Fruit fly (Drosophila melanogaster): ENCODE results near the gene CG17764.

- TF ChIP-seq CG3032 (tag; optimal IDR thresholded peaks at IDR 0.05): no peak
- TF ChIP-seq fkh (GFP tag; optimal IDR thresholded peaks at IDR 0.05): no peak
- TF ChIP-seq Sox102F (GFP tag; optimal IDR thresholded peaks at IDR 0.05): no peak
Observed at dm6 chrX:5308963-5309362, 1.7 kb upstream of the CG17764 start, which contains the start of the genes Cdk7 and snf.

Measured in whole organism, prepupa.